Worm (Caenorhabditis elegans): ENCODE measurements around the gene nhr-95.

nhr-95 gene

ce11 chrV:19125812-19126211 is 43.4 kb upstream of the nhr-95 start (continued):
- TF ChIP-seq F39B2.1 (GFP tag; IDR thresholded peaks at IDR 0.05) (no peak), T26A5.8 (tag; optimal IDR thresholded peaks at IDR 0.05) (peak; percentile 40), pbrm-1 (GFP tag; IDR thresholded peaks at IDR 0.05) (peak; percentile 81), him-1 (tag; optimal IDR thresholded peaks at IDR 0.05) (no peak), ceh-79 (tag; optimal IDR thresholded peaks at IDR 0.05) (peak; percentile 23), attf-6 (GFP tag; IDR thresholded peaks at IDR 0.05) (peak; percentile 68), attf-5 (GFP tag; optimal IDR thresholded peaks at IDR 0.05) (peak; percentile 53), aptf-3 (GFP tag; IDR thresholded peaks at IDR 0.05) (0 out of 2 replicates have a peak, but pooled peaks have one; percentile 88), cebp-1 (GFP tag; IDR thresholded peaks at IDR 0.05) (no peak), cebp-1 (tag; optimal IDR thresholded peaks at IDR 0.05) (peak; percentile 79), cebp-2 (GFP tag; IDR thresholded peaks at IDR 0.05) (no peak), C06A6.2 (GFP tag; conservative IDR thresholded peaks at IDR 0.05) (0 out of 2 replicates have a peak, but pooled peaks have one; percentile 26), lsl-1 (GFP tag; optimal IDR thresholded peaks at IDR 0.05) (peak; percentile 58), gei-17 (GFP tag; optimal IDR thresholded peaks at IDR 0.05) (no peak), madf-6 (GFP tag; IDR thresholded peaks at IDR 0.05) (peak; percentile 79), nhr-80 (tag; optimal IDR thresholded peaks at IDR 0.05) (no peak), nhr-27 (tag; optimal IDR thresholded peaks at IDR 0.05) (no peak), B0336.3 (GFP tag; IDR thresholded peaks at IDR 0.05) (peak; percentile 69), ceh-27 (GFP tag; optimal IDR thresholded peaks at IDR 0.05) (peak; percentile 79), somi-1 (GFP tag; optimal IDR thresholded peaks at IDR 0.05) (peak; percentile 6), lin-40 (tag; optimal IDR thresholded peaks at IDR 0.05) (peak; percentile 58), F22D6.2 (tag; optimal IDR thresholded peaks at IDR 0.05) (no peak), lir-1 (GFP tag; conservative IDR thresholded peaks at IDR 0.05) (no peak), let-526 (GFP tag; IDR thresholded peaks at IDR 0.05) (no peak), ekl-4 (GFP tag; IDR thresholded peaks at IDR 0.05) (peak; percentile 78; the same call in 1 of the 2 replicates), efl-1 (GFP tag; optimal IDR thresholded peaks at IDR 0.05) (peak; percentile 19), F57C9.4 (tag; optimal IDR thresholded peaks at IDR 0.05) (no peak), B0019.2 (GFP tag; conservative IDR thresholded peaks at IDR 0.05) (0 out of 2 replicates have a peak, but pooled peaks have one; percentile 48), Y95B8A.8 (GFP tag; IDR thresholded peaks at IDR 0.05) (no peak), rpc-1 (optimal IDR thresholded peaks at IDR 0.05) (peak; percentile 83), rpc-1 (tag; optimal IDR thresholded peaks at IDR 0.05) (peak; percentile 83), tbp1 (GFP tag; optimal IDR thresholded peaks at IDR 0.05) (peak; percentile 97), F55B11.4 (tag; optimal IDR thresholded peaks at IDR 0.05; ENCODE audit: borderline replicate concordance, insufficient read depth) (no peak), F10E7.11 (tag; optimal IDR thresholded peaks at IDR 0.05) (no peak), sdz-38 (tag; optimal IDR thresholded peaks at IDR 0.05) (no peak), madf-8 (GFP tag; conservative IDR thresholded peaks at IDR 0.05) (no peak)

ce11 chrV:19125253-19125652 is 42.8 kb upstream of the nhr-95 start:
- TF ChIP-seq nfya-2 (GFP tag; IDR thresholded peaks at IDR 0.05) (no peak), ama-1 (optimal IDR thresholded peaks at IDR 0.05) (no peak), ama-1 (GFP tag; optimal IDR thresholded peaks at IDR 0.05) (no peak), madf-6 (GFP tag; IDR thresholded peaks at IDR 0.05) (peak; percentile 16; the same call in 1 of the 2 replicates), Y79H2A.3 (GFP tag; conservative IDR thresholded peaks at IDR 0.05) (no peak), xnd-1 (tag; optimal IDR thresholded peaks at IDR 0.05) (peak; percentile 70), lin-54 (GFP tag; optimal IDR thresholded peaks at IDR 0.05) (no peak), attf-6 (GFP tag; IDR thresholded peaks at IDR 0.05) (no peak), ztf-6 (GFP tag; IDR thresholded peaks at IDR 0.05) (no peak), F57A8.1 (GFP tag; optimal IDR thresholded peaks at IDR 0.05) (no peak), repo-1 (tag; optimal IDR thresholded peaks at IDR 0.05) (no peak), F57C9.4 (tag; optimal IDR thresholded peaks at IDR 0.05) (no peak), aptf-3 (GFP tag; IDR thresholded peaks at IDR 0.05) (no peak), zim-3 (tag; optimal IDR thresholded peaks at IDR 0.05) (no peak), pbrm-1 (GFP tag; IDR thresholded peaks at IDR 0.05) (no peak), lsl-1 (GFP tag; optimal IDR thresholded peaks at IDR 0.05) (peak; percentile 76), madf-8 (GFP tag; conservative IDR thresholded peaks at IDR 0.05) (0 out of 2 replicates have a peak, but pooled peaks have one; percentile 13), F55B11.4 (tag; optimal IDR thresholded peaks at IDR 0.05; ENCODE audit: borderline replicate concordance, insufficient read depth) (no peak)
